Fruit fly (Drosophila melanogaster) ovary, adult (tissue): ENCODE measurements around the gene defl.
A peak's percentile ranks its signal among the peaks of the same experiment; 100 is the strongest.

Experiments used
- CG17801 ChIP-seq: fragments of 200-800 bp; optimal IDR thresholded peaks from 2 replicates; lab custom pipeline; 2019; ENCODE audit warnings: missing biosample characterization, mild to moderate bottlenecking, missing genetic modification characterization, moderate library complexity; ENCODE audit not compliant: partially characterized antibody

defl gene

dm6 chr3L:9723108-9723507 lies at the start of gene defl, which contains the start of gene nbs:
defl (plus strand) TSS chr3L:9723423.
nbs (minus strand) TSS chr3L:9723194.
- peak; percentile 63 for TF ChIP-seq CG17801 (GFP tag; lab: Kevin White, UChicago)

- TF ChIP-seq CG17801 (GFP tag; lab: Kevin White, UChicago): no peak
These were observed 48.9 kb upstream of the defl start for dm6 chr3L:9674300-9674699.

- peak; percentile 81 for TF ChIP-seq CG17801 (GFP tag; lab: Kevin White, UChicago)
These were observed 47.7 kb upstream of the defl start for dm6 chr3L:9675528-9675963.

- no peak for TF ChIP-seq CG17801 (GFP tag; lab: Kevin White, UChicago)
These were observed 46.0 kb upstream of the defl start for dm6 chr3L:9677260-9677659.

dm6 chr3L:9678007-9678497 lies 45.2 kb upstream of the defl start:
- no peak for TF ChIP-seq CG17801 (GFP tag; lab: Kevin White, UChicago)

dm6 chr3L:9678994-9679393 lies 44.2 kb upstream of the defl start, which contains the start of the genes fry and CG16717:
fry (minus strand) TSS chr3L:9679103.
CG16717 (plus strand) TSS chr3L:9679201.
- TF ChIP-seq CG17801 (GFP tag; lab: Kevin White, UChicago): peak; percentile 57

dm6 chr3L:9680968-9681367 lies 42.3 kb upstream of the defl start, which contains the start of gene alphaTub67C:
alphaTub67C (plus strand) TSS chr3L:9681268.
- no peak for TF ChIP-seq CG17801 (GFP tag; lab: Kevin White, UChicago)

dm6 chr3L:9684871-9685270 lies 38.4 kb upstream of the defl start, which contains the start of gene CG16719:
CG16719 (plus strand) TSS chr3L:9685171.
- no peak for TF ChIP-seq CG17801 (GFP tag; lab: Kevin White, UChicago)

dm6 chr3L:9687536-9687935 lies 35.7 kb upstream of the defl start:
- TF ChIP-seq CG17801 (GFP tag; lab: Kevin White, UChicago): no peak

dm6 chr3L:9688674-9689073 lies 34.5 kb upstream of the defl start:
- TF ChIP-seq CG17801 (GFP tag; lab: Kevin White, UChicago): no peak

- no peak for TF ChIP-seq CG17801 (GFP tag; lab: Kevin White, UChicago)
These were observed 33.4 kb upstream of the defl start for dm6 chr3L:9689809-9690208.

dm6 chr3L:9690798-9691475 lies 32.3 kb upstream of the defl start:
- no peak for TF ChIP-seq CG17801 (GFP tag; lab: Kevin White, UChicago)

- TF ChIP-seq CG17801 (GFP tag; lab: Kevin White, UChicago): no peak
These were observed 31.8 kb upstream of the defl start for dm6 chr3L:9691476-9691826.

- peak; percentile 43 for TF ChIP-seq CG17801 (GFP tag; lab: Kevin White, UChicago)
These were observed 30.9 kb upstream of the defl start for dm6 chr3L:9692234-9692891.

dm6 chr3L:9692892-9693551 lies 30.2 kb upstream of the defl start:
- peak; percentile 41 for TF ChIP-seq CG17801 (GFP tag; lab: Kevin White, UChicago)
